Fruit fly (Drosophila melanogaster): ENCODE results near the gene p38c.

p38c gene

DNA sequence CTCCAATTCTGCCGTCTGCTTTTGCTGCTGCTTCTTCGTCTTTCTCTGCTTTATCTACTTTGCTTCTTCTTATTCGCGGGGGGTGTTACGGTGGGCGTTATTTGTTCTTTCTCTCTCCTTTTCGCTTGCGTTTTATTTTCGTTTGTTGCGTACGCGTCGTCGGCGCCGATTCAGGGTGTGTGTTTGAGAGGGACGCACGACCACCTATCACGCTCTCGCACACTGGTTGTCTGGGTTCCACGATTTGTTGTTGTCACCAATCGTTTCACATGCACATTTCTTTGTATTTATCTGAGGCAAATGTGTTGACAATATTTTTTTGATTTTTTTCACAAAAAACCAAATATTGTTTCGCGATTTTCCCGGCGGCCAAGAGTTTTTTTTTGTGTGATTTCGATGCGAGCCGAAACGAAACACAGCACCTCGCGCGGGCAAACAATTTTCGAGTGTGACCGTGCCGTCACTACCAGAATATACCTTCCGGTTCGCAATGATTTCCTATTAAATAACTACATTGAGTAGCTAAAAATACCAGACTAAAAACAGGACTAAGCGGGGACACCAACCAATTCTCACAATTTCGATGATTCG lies 44.6 kb downstream of the p38c start, which contains the start of gene Syx1A (continued):
- no peak for TF ChIP-seq CG11456 (GFP tag; IDR thresholded peaks at IDR 0.05)
- no peak for TF ChIP-seq B-H1 (GFP tag; IDR thresholded peaks at IDR 0.05)
- no peak for TF ChIP-seq CG7928 (GFP tag; optimal IDR thresholded peaks at IDR 0.05)
- no peak for TF ChIP-seq CG17802 (tag; optimal IDR thresholded peaks at IDR 0.05)
- TF ChIP-seq Dp (GFP tag; optimal IDR thresholded peaks at IDR 0.05): peak; percentile 25
- peak; percentile 28 for TF ChIP-seq caup (GFP tag; optimal IDR thresholded peaks at IDR 0.05; ENCODE audit: severe bottlenecking)
- no peak for TF ChIP-seq CG6689 (GFP tag; IDR thresholded peaks at IDR 0.05)
- TF ChIP-seq scrt (GFP tag; optimal IDR thresholded peaks at IDR 0.05): peak; percentile 57
- TF ChIP-seq CG9609 (GFP tag; optimal IDR thresholded peaks at IDR 0.05): no peak
- TF ChIP-seq repo (GFP tag; optimal IDR thresholded peaks at IDR 0.05): no peak
- TF ChIP-seq chinmo (GFP tag; IDR thresholded peaks at IDR 0.05; ENCODE audit: partially characterized antibody): no peak
- TF ChIP-seq Atf3 (GFP tag; optimal IDR thresholded peaks at IDR 0.05): no peak
- TF ChIP-seq CG16813 (GFP tag; IDR thresholded peaks at IDR 0.05; ENCODE audit: partially characterized antibody): no peak
- no peak for TF ChIP-seq Scr (GFP tag; IDR thresholded peaks at IDR 0.05; ENCODE audit: partially characterized antibody)
- TF ChIP-seq Nf-YC (tag; optimal IDR thresholded peaks at IDR 0.05): peak; percentile 44
- TF ChIP-seq disco-r (GFP tag; optimal IDR thresholded peaks at IDR 0.05): no peak
- TF ChIP-seq CG12942 (GFP tag; optimal IDR thresholded peaks at IDR 0.05): no peak
- no peak for TF ChIP-seq esg (GFP tag; conservative IDR thresholded peaks at IDR 0.05)
- TF ChIP-seq nau (GFP tag; optimal IDR thresholded peaks at IDR 0.05): peak; percentile 42
- TF ChIP-seq CG10654 (GFP tag; optimal IDR thresholded peaks at IDR 0.05): no peak
- TF ChIP-seq CG15073 (GFP tag; optimal IDR thresholded peaks at IDR 0.05): no peak
- TF ChIP-seq usp (GFP tag; optimal IDR thresholded peaks at IDR 0.05): no peak
- no peak for TF ChIP-seq ftz-f1 (GFP tag; optimal IDR thresholded peaks at IDR 0.05)
- no peak for TF ChIP-seq Dfd (GFP tag; optimal IDR thresholded peaks at IDR 0.05)
- TF ChIP-seq CG1233 (GFP tag; optimal IDR thresholded peaks at IDR 0.05): peak; percentile 11
- peak; percentile 11 for TF ChIP-seq CG2202 (tag; optimal IDR thresholded peaks at IDR 0.05)
- TF ChIP-seq nerfin-1 (tag; optimal IDR thresholded peaks at IDR 0.05): no peak
- peak; percentile 34 for TF ChIP-seq odd (GFP tag; optimal IDR thresholded peaks at IDR 0.05)
- TF ChIP-seq lov (optimal IDR thresholded peaks at IDR 0.05): no peak
- no peak for TF ChIP-seq lov (GFP tag; IDR thresholded peaks at IDR 0.05)
- TF ChIP-seq twi (tag; optimal IDR thresholded peaks at IDR 0.05): no peak
- no peak for TF ChIP-seq Spps (tag; optimal IDR thresholded peaks at IDR 0.05)
- no peak for TF ChIP-seq CG10274 (GFP tag; optimal IDR thresholded peaks at IDR 0.05)
- no peak for TF ChIP-seq Atf-2 (GFP tag; optimal IDR thresholded peaks at IDR 0.05)
- TF ChIP-seq aop (GFP tag; IDR thresholded peaks at IDR 0.05): no peak
- no peak for TF ChIP-seq Lim3 (GFP tag; IDR thresholded peaks at IDR 0.05)
- TF ChIP-seq Chrac-16 (GFP tag; optimal IDR thresholded peaks at IDR 0.05): no peak
- no peak for TF ChIP-seq Dip2 (GFP tag; IDR thresholded peaks at IDR 0.05)
- peak; percentile 23 for TF ChIP-seq CG10267 (tag; optimal IDR thresholded peaks at IDR 0.05)
- peak; percentile 60 for TF ChIP-seq CG12659 (GFP tag; optimal IDR thresholded peaks at IDR 0.05)
- TF ChIP-seq Nf-YA (GFP tag; IDR thresholded peaks at IDR 0.05): no peak
- TF ChIP-seq CG13424 (tag; optimal IDR thresholded peaks at IDR 0.05): no peak
- no peak for TF ChIP-seq H2.0 (GFP tag; IDR thresholded peaks at IDR 0.05)
- TF ChIP-seq bcd (GFP tag; optimal IDR thresholded peaks at IDR 0.05): no peak
- peak; percentile 44 for TF ChIP-seq CTCF (GFP tag; optimal IDR thresholded peaks at IDR 0.05)
- TF ChIP-seq sug (tag; optimal IDR thresholded peaks at IDR 0.05): peak; percentile 100
- no peak for TF ChIP-seq CG31365 (tag; optimal IDR thresholded peaks at IDR 0.05)
- no peak for TF ChIP-seq CG7372 (GFP tag; IDR thresholded peaks at IDR 0.05)
- TF ChIP-seq ash1 (GFP tag; optimal IDR thresholded peaks at IDR 0.05): no peak
- TF ChIP-seq CG15601 (tag; optimal IDR thresholded peaks at IDR 0.05): no peak
- TF ChIP-seq Six4 (GFP tag; optimal IDR thresholded peaks at IDR 0.05): no peak
- TF ChIP-seq hb (GFP tag; IDR thresholded peaks at IDR 0.05; ENCODE audit: partially characterized antibody): no peak

Measured in whole organism, embryonic.